Fruit fly (Drosophila melanogaster): Measurements from ENCODE around the gene santa-maria.

santa-maria gene

dm6 chr2L:7495987-7496503 is 45.0 kb upstream of the santa-maria start, which contains the start of gene Ziz (continued):
- TF ChIP-seq Dp (GFP tag; optimal IDR thresholded peaks at IDR 0.05) (peak; percentile 78), CG4328 (GFP tag; optimal IDR thresholded peaks at IDR 0.05) (peak; percentile 5), knrl (GFP tag; IDR thresholded peaks at IDR 0.05; ENCODE audit: partially characterized antibody) (peak; percentile 52; the same call in 1 of the 3 replicates), ap (GFP tag; IDR thresholded peaks at IDR 0.05) (no peak), otp (GFP tag; IDR thresholded peaks at IDR 0.05) (0 out of 3 replicates have a peak, but pooled peaks have one; percentile 20), CG6854 (GFP tag; optimal IDR thresholded peaks at IDR 0.05) (peak; percentile 58), Rx (GFP tag; IDR thresholded peaks at IDR 0.05) (no peak), CG8924 (tag; optimal IDR thresholded peaks at IDR 0.05) (peak; percentile 47), gcm (GFP tag; optimal IDR thresholded peaks at IDR 0.05) (peak; percentile 4), CG1024 (GFP tag; IDR thresholded peaks at IDR 0.05) (no peak), Dref (GFP tag; IDR thresholded peaks at IDR 0.05) (no peak; the same call in 1 of the 2 replicates), CG10979 (tag; optimal IDR thresholded peaks at IDR 0.05) (peak; percentile 8), D19B (GFP tag; optimal IDR thresholded peaks at IDR 0.05) (no peak), wor (GFP tag; IDR thresholded peaks at IDR 0.05) (no peak), CG11085 (GFP tag; IDR thresholded peaks at IDR 0.05) (no peak), lilli (GFP tag; optimal IDR thresholded peaks at IDR 0.05) (peak; percentile 14), Atf-2 (GFP tag; optimal IDR thresholded peaks at IDR 0.05) (no peak), cato (GFP tag; optimal IDR thresholded peaks at IDR 0.05; ENCODE audit: borderline replicate concordance) (no peak), CG8359 (GFP tag; optimal IDR thresholded peaks at IDR 0.05; ENCODE audit: borderline replicate concordance) (no peak), NfI (GFP tag; optimal IDR thresholded peaks at IDR 0.05) (peak; percentile 35), CG3065 (GFP tag; optimal IDR thresholded peaks at IDR 0.05) (no peak), CG34224 (GFP tag; IDR thresholded peaks at IDR 0.05; ENCODE audit: partially characterized antibody) (peak; percentile 57; the same call in 2 of the 3 replicates), BEAF-32 (GFP tag; optimal IDR thresholded peaks at IDR 0.05) (peak; percentile 55), CG11696 (GFP tag; IDR thresholded peaks at IDR 0.05) (0 out of 2 replicates have a peak, but pooled peaks have one; percentile 51), toy (GFP tag; IDR thresholded peaks at IDR 0.05) (no peak), CG1832 (GFP tag; optimal IDR thresholded peaks at IDR 0.05) (no peak), disco-r (GFP tag; optimal IDR thresholded peaks at IDR 0.05) (peak; percentile 17), gcm2 (GFP tag; optimal IDR thresholded peaks at IDR 0.05) (no peak), Doc3 (GFP tag; IDR thresholded peaks at IDR 0.05; ENCODE audit: partially characterized antibody) (no peak), Dek (tag; optimal IDR thresholded peaks at IDR 0.05) (no peak), Six4 (GFP tag; optimal IDR thresholded peaks at IDR 0.05) (no peak), Hr39 (optimal IDR thresholded peaks at IDR 0.05) (no peak), aop (GFP tag; IDR thresholded peaks at IDR 0.05) (no peak), Spps (tag; optimal IDR thresholded peaks at IDR 0.05) (no peak), CG4730 (GFP tag; IDR thresholded peaks at IDR 0.05) (no peak), gfzf (GFP tag; optimal IDR thresholded peaks at IDR 0.05) (peak; percentile 100), da (GFP tag; optimal IDR thresholded peaks at IDR 0.05) (no peak), CG2199 (GFP tag; IDR thresholded peaks at IDR 0.05) (peak; percentile 73; the same call in 1 of the 3 replicates), sug (tag; optimal IDR thresholded peaks at IDR 0.05) (peak; percentile 74), slbo (GFP tag; IDR thresholded peaks at IDR 0.05) (peak; percentile 53), B-H1 (GFP tag; IDR thresholded peaks at IDR 0.05) (no peak; the same call in 2 of the 3 replicates), sr (GFP tag; IDR thresholded peaks at IDR 0.05) (peak; percentile 65; the same call in 1 of the 3 replicates), CG4854 (GFP tag; optimal IDR thresholded peaks at IDR 0.05) (peak; percentile 3), grau (tag; optimal IDR thresholded peaks at IDR 0.05) (peak; percentile 41), psq (GFP tag; optimal IDR thresholded peaks at IDR 0.05) (no peak), cas (GFP tag; IDR thresholded peaks at IDR 0.05) (no peak), hth (optimal IDR thresholded peaks at IDR 0.05) (no peak), dpn (GFP tag; optimal IDR thresholded peaks at IDR 0.05) (peak in 1 of 2 experiments; percentile 42), ash1 (GFP tag; optimal IDR thresholded peaks at IDR 0.05) (no peak), ato (GFP tag; IDR thresholded peaks at IDR 0.05; ENCODE audit: partially characterized antibody) (peak; percentile 58; the same call in 1 of the 2 replicates), hb (GFP tag; IDR thresholded peaks at IDR 0.05; ENCODE audit: partially characterized antibody) (no peak)
